Fruit fly (Drosophila melanogaster) whole organism, embryonic: ENCODE data around the gene Kyat.

Source experiments
- Bgb ChIP-seq: fragments of 200-800 bp; sonication (Bioruptor generic); IDR thresholded peaks from 2 replicates; pipeline ENCODE4 v1.3.6; 2022; ENCODE audit warnings: missing biosample characterization, missing genetic modification characterization; ENCODE audit not compliant: partially characterized antibody
- Blimp-1 ChIP-seq: fragments of 200-800 bp; sonication (Bioruptor generic); optimal IDR thresholded peaks from 3 replicates; lab custom pipeline; 2018; ENCODE audit warnings: missing biosample characterization, missing genetic modification characterization, mild to moderate bottlenecking, moderate library complexity, missing genetic modification reagents
- CG10565 ChIP-seq: fragments of 200-800 bp; sonication (Bioruptor generic); optimal IDR thresholded peaks from 3 replicates; lab custom pipeline; 2016; ENCODE audit warnings: missing biosample characterization, mild to moderate bottlenecking, missing genetic modification characterization
- CG11085 ChIP-seq: fragments of 200-800 bp; sonication (Bioruptor generic); IDR thresholded peaks from 2 replicates; pipeline ENCODE4 v1.3.6; 2022; ENCODE audit warnings: missing biosample characterization, missing genetic modification characterization
- CG11504 ChIP-seq: fragments of 200-800 bp; sonication (Bioruptor generic); optimal IDR thresholded peaks from 3 replicates; lab custom pipeline; 2019; ENCODE audit warnings: missing biosample characterization, mild to moderate bottlenecking, missing genetic modification characterization, moderate library complexity
- CG12299 ChIP-seq: fragments of 200-800 bp; sonication (Bioruptor generic); optimal IDR thresholded peaks from 2 replicates; lab custom pipeline; 2018; ENCODE audit warnings: missing biosample characterization, mild to moderate bottlenecking, missing genetic modification characterization
- CG12942 ChIP-seq: fragments of 200-800 bp; sonication (Bioruptor generic); optimal IDR thresholded peaks from 3 replicates; lab custom pipeline; 2016; ENCODE audit warnings: missing biosample characterization, missing genetic modification characterization
- CG1602 ChIP-seq: fragments of 200-800 bp; sonication (Bioruptor generic); optimal IDR thresholded peaks from 3 replicates; lab custom pipeline; 2016; ENCODE audit warnings: missing biosample characterization, missing genetic modification characterization
- CG1603 ChIP-seq: fragments of 200-800 bp; sonication (Bioruptor generic); optimal IDR thresholded peaks from 2 replicates; lab custom pipeline; 2019; ENCODE audit warnings: missing biosample characterization, mild to moderate bottlenecking, missing genetic modification characterization, moderate library complexity
- CG18011 ChIP-seq: fragments of 200-800 bp; sonication (Bioruptor generic); optimal IDR thresholded peaks from 2 replicates; lab custom pipeline; 2017; ENCODE audit warnings: missing biosample characterization, missing genetic modification characterization, mild to moderate bottlenecking, moderate library complexity, missing genotype
- CG30403 ChIP-seq: fragments of 200-800 bp; sonication (Bioruptor generic); optimal IDR thresholded peaks from 3 replicates; lab custom pipeline; 2016; ENCODE audit warnings: missing biosample characterization, missing genetic modification characterization
- CG31388 ChIP-seq: fragments of 200-800 bp; sonication (Bioruptor generic); optimal IDR thresholded peaks from 2 replicates; lab custom pipeline; 2016; ENCODE audit warnings: missing biosample characterization, missing genetic modification characterization
- CG34376 ChIP-seq: fragments of 200-800 bp; sonication (Bioruptor generic); optimal IDR thresholded peaks from 2 replicates; lab custom pipeline; 2018; ENCODE audit warnings: missing biosample characterization, mild to moderate bottlenecking, missing genetic modification characterization
- CG4404 ChIP-seq: fragments of 200-800 bp; sonication (Bioruptor generic); IDR thresholded peaks from 2 replicates; pipeline ENCODE4 v1.3.6; 2022; ENCODE audit warnings: missing biosample characterization, missing genetic modification characterization
- CG4617 ChIP-seq: fragments of 200-800 bp; sonication (Bioruptor generic); optimal IDR thresholded peaks from 3 replicates; lab custom pipeline; 2016; ENCODE audit warnings: missing biosample characterization, missing genetic modification characterization, borderline replicate concordance
- CG6813 ChIP-seq: fragments of 200-800 bp; sonication (Bioruptor generic); optimal IDR thresholded peaks from 2 replicates; lab custom pipeline; 2017; ENCODE audit warnings: missing biosample characterization, missing genetic modification characterization, mild to moderate bottlenecking, moderate library complexity, missing genetic modification reagents
- CG6854 ChIP-seq: fragments of 200-800 bp; sonication (Bioruptor generic); optimal IDR thresholded peaks from 3 replicates; lab custom pipeline; 2017; ENCODE audit warnings: missing biosample characterization, mild to moderate bottlenecking, missing genetic modification characterization
- CG8359 ChIP-seq: fragments of 200-800 bp; sonication (Bioruptor generic); optimal IDR thresholded peaks from 2 replicates; lab custom pipeline; 2017; ENCODE audit warnings: missing biosample characterization, mild to moderate bottlenecking, missing genetic modification characterization, borderline replicate concordance
- CG8388 ChIP-seq: fragments of 200-800 bp; sonication (Bioruptor generic); optimal IDR thresholded peaks from 2 replicates; lab custom pipeline; 2019; ENCODE audit warnings: missing biosample characterization, mild to moderate bottlenecking, missing genetic modification characterization, moderate library complexity
- CG9817 ChIP-seq: fragments of 200-800 bp; sonication (Bioruptor generic); optimal IDR thresholded peaks from 2 replicates; lab custom pipeline; 2018; ENCODE audit warnings: missing biosample characterization, mild to moderate bottlenecking, missing genetic modification characterization, moderate library complexity
- CG9876 ChIP-seq: fragments of 200-800 bp; sonication (Bioruptor generic); optimal IDR thresholded peaks from 2 replicates; lab custom pipeline; 2016; ENCODE audit warnings: missing biosample characterization, missing genetic modification characterization
- Camta ChIP-seq: fragments of 200-800 bp; sonication (Bioruptor generic); optimal IDR thresholded peaks from 2 replicates; lab custom pipeline; 2016; ENCODE audit warnings: missing biosample characterization, missing genetic modification characterization
- D19B ChIP-seq: fragments of 200-800 bp; sonication (Bioruptor generic); optimal IDR thresholded peaks from 2 replicates; lab custom pipeline; 2017; ENCODE audit warnings: missing biosample characterization, mild to moderate bottlenecking, missing genetic modification characterization
- Deaf1 ChIP-seq: fragments of 200-800 bp; optimal IDR thresholded peaks from 3 replicates; lab custom pipeline; 2019; ENCODE audit warnings: missing biosample characterization, mild to moderate bottlenecking, missing genetic modification characterization, moderate library complexity
- E2f1 ChIP-seq: fragments of 200-800 bp; sonication (Bioruptor generic); IDR thresholded peaks from 2 replicates; pipeline ENCODE4 v1.3.6; 2022; ENCODE audit warnings: missing biosample characterization, missing genetic modification characterization
- Ets65A ChIP-seq: fragments of 200-800 bp; sonication (Bioruptor generic); peaks from one replicate; lab custom pipeline; 2016; ENCODE audit warnings: missing biosample characterization, missing genetic modification characterization
- Gug ChIP-seq: fragments of 200-800 bp; sonication (Bioruptor generic); IDR thresholded peaks from 4 replicates; pipeline ENCODE4 v1.3.6; 2022; ENCODE audit warnings: missing biosample characterization, missing genetic modification characterization
- HLH3B ChIP-seq: fragments of 200-800 bp; sonication (Bioruptor generic); IDR thresholded peaks from 2 replicates; pipeline ENCODE4 v1.3.6; 2022; ENCODE audit warnings: missing biosample characterization, missing genetic modification characterization
- Hr51 ChIP-seq, 2 experiments: fragments of 200-800 bp; sonication (Bioruptor generic); optimal IDR thresholded peaks; 2 replicates in 1 of 2; 3 replicates in 1 of 2; lab custom pipeline; 2016 to 2018; ENCODE audit warnings: missing biosample characterization in 2 of 2, missing genetic modification characterization in 2 of 2, mild to moderate bottlenecking in 1 of 2, moderate library complexity in 1 of 2
- Meics ChIP-seq: fragments of 200-800 bp; sonication (Bioruptor generic); optimal IDR thresholded peaks from 2 replicates; lab custom pipeline; 2017; ENCODE audit warnings: missing biosample characterization, mild to moderate bottlenecking, missing genetic modification characterization
- NK7.1 ChIP-seq: fragments of 200-800 bp; sonication (Bioruptor generic); optimal IDR thresholded peaks from 3 replicates; lab custom pipeline; 2016; ENCODE audit warnings: missing biosample characterization, missing genetic modification characterization
- Six4 ChIP-seq: fragments of 200-800 bp; sonication (Bioruptor generic); optimal IDR thresholded peaks from 2 replicates; lab custom pipeline; 2016; ENCODE audit warnings: missing biosample characterization, missing genetic modification characterization
- Ssrp ChIP-seq: fragments of 200-800 bp; sonication (Bioruptor generic); optimal IDR thresholded peaks from 2 replicates; lab custom pipeline; 2018; ENCODE audit warnings: missing biosample characterization, mild to moderate bottlenecking, missing genetic modification characterization, moderate library complexity
- abd-A ChIP-seq: fragments of 200-800 bp; sonication (Bioruptor generic); optimal IDR thresholded peaks from 3 replicates; lab custom pipeline; 2019; ENCODE audit warnings: missing biosample characterization, mild to moderate bottlenecking, missing genetic modification characterization, moderate library complexity
- ap ChIP-seq: fragments of 200-800 bp; sonication (Bioruptor generic); IDR thresholded peaks from 2 replicates; pipeline ENCODE4 v1.3.6; 2022; ENCODE audit warnings: missing biosample characterization, missing genetic modification characterization
- bcd ChIP-seq: fragments of 200-800 bp; sonication (Bioruptor generic); optimal IDR thresholded peaks from 2 replicates; lab custom pipeline; 2017; ENCODE audit warnings: missing biosample characterization, mild to moderate bottlenecking, missing genetic modification characterization
- bsh ChIP-seq, 2 experiments: fragments of 200-800 bp; sonication (Bioruptor generic); optimal IDR thresholded peaks; 2 replicates each; lab custom pipeline; 2017 to 2018; ENCODE audit warnings: mild to moderate bottlenecking in 2 of 2, missing biosample characterization in 2 of 2, missing genetic modification characterization in 2 of 2, moderate library complexity in 1 of 2
- ci ChIP-seq: fragments of 200-800 bp; sonication (Bioruptor generic); IDR thresholded peaks from 3 replicates; pipeline ENCODE4 v1.3.6; 2022; ENCODE audit warnings: missing biosample characterization, missing genetic modification characterization
- cwo ChIP-seq: fragments of 200-800 bp; sonication (Bioruptor generic); optimal IDR thresholded peaks from 3 replicates; lab custom pipeline; 2017; ENCODE audit warnings: missing biosample characterization, missing genetic modification characterization, mild to moderate bottlenecking, moderate library complexity, missing genetic modification reagents
- ems ChIP-seq: fragments of 200-800 bp; sonication (Bioruptor generic); optimal IDR thresholded peaks from 3 replicates; lab custom pipeline; 2016; ENCODE audit warnings: missing biosample characterization, missing genetic modification characterization
- hb ChIP-seq: fragments of 200-800 bp; sonication (Bioruptor generic); IDR thresholded peaks from 3 replicates; pipeline ENCODE4 v1.3.6; 2022; ENCODE audit warnings: missing biosample characterization, missing genetic modification characterization; ENCODE audit not compliant: partially characterized antibody
- her ChIP-seq: fragments of 200-800 bp; sonication (Bioruptor generic); optimal IDR thresholded peaks from 2 replicates; lab custom pipeline; 2016; ENCODE audit warnings: missing biosample characterization, missing genetic modification characterization
- jumu ChIP-seq: fragments of 200-800 bp; sonication (Bioruptor generic); optimal IDR thresholded peaks from 3 replicates; lab custom pipeline; 2016; ENCODE audit warnings: missing biosample characterization, missing genetic modification characterization
- kay ChIP-seq: fragments of 200-800 bp; sonication (Bioruptor generic); optimal IDR thresholded peaks from 2 replicates; lab custom pipeline; 2016; ENCODE audit warnings: missing biosample characterization, missing genetic modification characterization
- lola ChIP-seq, 3 experiments: fragments of >200 bp in 2 of 3; fragments of 200-800 bp in 1 of 3; sonication (Bioruptor generic) in 1 of 3; optimal IDR thresholded peaks; 2 replicates each; lab custom pipeline; 2017 to 2019; ENCODE audit warnings: missing biosample characterization in 3 of 3, missing genetic modification characterization in 3 of 3, mild to moderate bottlenecking in 1 of 3, moderate library complexity in 1 of 3
- luna ChIP-seq: fragments of 200-800 bp; sonication (Bioruptor generic); optimal IDR thresholded peaks from 2 replicates; lab custom pipeline; 2016; ENCODE audit warnings: missing biosample characterization, missing genetic modification characterization
- repo ChIP-seq: fragments of 200-800 bp; sonication (Bioruptor generic); optimal IDR thresholded peaks from 2 replicates; lab custom pipeline; 2016; ENCODE audit warnings: missing biosample characterization, missing genetic modification characterization
- row ChIP-seq: fragments of 200-800 bp; sonication (Bioruptor generic); IDR thresholded peaks from 3 replicates; pipeline ENCODE4 v1.3.6; 2022; ENCODE audit warnings: missing biosample characterization, missing genetic modification characterization
- so ChIP-seq: fragments of 200-800 bp; sonication (Bioruptor generic); IDR thresholded peaks from 3 replicates; pipeline ENCODE4 v1.3.6; 2022; ENCODE audit warnings: missing biosample characterization, missing genetic modification characterization
- yki ChIP-seq: fragments of >200 bp; optimal IDR thresholded peaks from 3 replicates; lab custom pipeline; 2018
- zen ChIP-seq: fragments of 200-800 bp; sonication (Bioruptor generic); optimal IDR thresholded peaks from 3 replicates; lab custom pipeline; 2018; ENCODE audit warnings: missing biosample characterization, mild to moderate bottlenecking, missing genetic modification characterization, moderate library complexity

Gene Kyat

DNA sequence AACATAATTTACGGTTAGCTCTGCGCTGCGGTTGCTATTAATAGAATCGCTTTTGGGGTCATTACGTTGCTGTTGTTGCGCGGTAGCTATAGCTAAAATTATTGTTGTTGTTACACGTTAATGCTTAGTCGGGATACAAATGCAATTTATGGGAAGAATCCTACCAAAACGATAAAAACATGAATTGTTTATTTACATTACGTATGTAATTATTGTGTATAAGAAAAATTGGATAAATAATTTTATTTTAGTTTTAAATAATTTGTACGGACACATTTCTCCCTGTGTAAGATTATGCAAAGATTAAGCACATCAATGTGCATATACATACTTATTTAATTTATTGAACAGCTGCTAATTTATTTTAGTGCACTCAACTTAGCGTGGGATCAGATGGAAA is 29.6 kb upstream of the Kyat start (continued):
- TF ChIP-seq repo (GFP tag; lab: Kevin White, UChicago) (no peak), kay (GFP tag; lab: Kevin White, UChicago) (no peak), hb (GFP tag; lab: Robert Waterston, UW) (no peak), Meics (no peak), HLH3B (GFP tag; lab: Robert Waterston, UW) (peak; percentile 49), Camta (GFP tag; lab: Kevin White, UChicago) (no peak), CG11504 (tag; lab: Kevin White, UChicago) (peak; percentile 73), Ssrp (tag; lab: Kevin White, UChicago) (peak; percentile 76), Hr51 (GFP tag; optimal IDR thresholded peaks at IDR 0.05; lab: Kevin White, UChicago) (peak in 1 of 2 experiments; percentile 67), Ets65A (no peak), Six4 (GFP tag; lab: Kevin White, UChicago) (peak; percentile 3), row (peak; percentile 55; the same call in 2 of the 3 replicates), CG31388 (GFP tag; lab: Kevin White, UChicago) (peak; percentile 6), Gug (GFP tag; lab: Robert Waterston, UW) (no peak), Blimp-1 (GFP tag; lab: Kevin White, UChicago) (peak; percentile 87), CG8388 (GFP tag; lab: Kevin White, UChicago) (peak; percentile 73), CG4404 (GFP tag; lab: Robert Waterston, UW) (no peak), E2f1 (no peak), CG34376 (GFP tag; lab: Kevin White, UChicago) (no peak), CG6813 (GFP tag; lab: Kevin White, UChicago) (peak; percentile 36), her (GFP tag; lab: Kevin White, UChicago) (no peak), abd-A (no peak), luna (GFP tag; lab: Kevin White, UChicago) (no peak), lola (GFP tag; optimal IDR thresholded peaks at IDR 0.05; lab: Kevin White, UChicago) (peak in 1 of 3 experiments; percentile 73), ems (GFP tag; lab: Kevin White, UChicago) (no peak), CG12942 (GFP tag; lab: Kevin White, UChicago) (no peak), CG18011 (no peak), bsh (GFP tag; optimal IDR thresholded peaks at IDR 0.05; lab: Kevin White, UChicago) (peak in 1 of 2 experiments; percentile 92), so (GFP tag; lab: Robert Waterston, UW) (no peak), CG12299 (tag; lab: Kevin White, UChicago) (peak; percentile 29), CG10565 (GFP tag; lab: Kevin White, UChicago) (no peak), CG1602 (peak; percentile 41), cwo (GFP tag; lab: Kevin White, UChicago) (no peak), ci (GFP tag; lab: Robert Waterston, UW) (no peak), ap (GFP tag; lab: Robert Waterston, UW) (peak; percentile 27; the same call in 1 of the 2 replicates), CG6854 (no peak), CG9817 (tag; lab: Kevin White, UChicago) (peak; percentile 6), D19B (GFP tag; lab: Kevin White, UChicago) (no peak), bcd (GFP tag; lab: Kevin White, UChicago) (no peak), CG9876 (GFP tag; lab: Kevin White, UChicago) (no peak), Deaf1 (no peak), Bgb (GFP tag; lab: Robert Waterston, UW) (no peak), jumu (no peak), CG4617 (GFP tag; lab: Kevin White, UChicago) (no peak), zen (no peak), yki (lab: Kevin White, UChicago) (no peak), NK7.1 (GFP tag; lab: Kevin White, UChicago) (no peak), CG11085 (no peak), CG1603 (tag; lab: Kevin White, UChicago) (peak; percentile 53), CG8359 (GFP tag; lab: Kevin White, UChicago) (no peak), CG30403 (GFP tag; lab: Kevin White, UChicago) (peak; percentile 11)
